Worm (Caenorhabditis elegans): ENCODE data around the gene lgc-32.

DNA sequence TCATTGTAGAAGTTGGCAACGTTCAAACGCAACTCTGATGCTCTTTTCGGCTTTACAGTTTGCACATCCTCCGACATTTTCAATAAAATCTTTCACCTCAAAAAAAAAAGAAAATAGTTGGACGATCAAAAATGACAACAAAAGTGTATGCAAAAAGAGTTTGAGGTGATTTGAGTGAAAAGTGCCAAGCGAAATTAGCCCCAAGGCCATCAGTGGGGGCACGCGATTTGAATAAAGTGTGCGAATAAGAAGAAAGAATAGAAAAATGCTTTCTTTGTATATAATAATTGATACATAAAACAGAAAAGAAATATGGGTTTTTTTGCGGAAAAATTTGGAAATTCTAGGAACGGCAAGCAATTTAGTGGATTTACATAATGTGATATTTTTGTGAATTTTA, 5.8 kb upstream of the lgc-32 start, which contains the start of gene T19D7.5:
- TF ChIP-seq ztf-11 (tag; optimal IDR thresholded peaks at IDR 0.05) (no peak), lin-11 (tag; optimal IDR thresholded peaks at IDR 0.05) (no peak), nhr-237 (tag; optimal IDR thresholded peaks at IDR 0.05) (no peak), elt-3 (tag; optimal IDR thresholded peaks at IDR 0.05) (no peak), ztf-4 (tag; optimal IDR thresholded peaks at IDR 0.05) (no peak), skn-1 (tag; optimal IDR thresholded peaks at IDR 0.05) (no peak), mbf-1 (tag; optimal IDR thresholded peaks at IDR 0.05) (no peak), mdl-1 (tag; optimal IDR thresholded peaks at IDR 0.05) (no peak)
